Worm (Caenorhabditis elegans) whole organism, L2 larva: Measurements from ENCODE around the gene bbln-1.
A peak's percentile ranks its signal among the peaks of the same experiment; 100 is the strongest.

ENCODE experiments used
- elt-3 ChIP-seq: sonication (generic microtip); optimal IDR thresholded peaks from 2 replicates; lab custom pipeline; 2017; ENCODE audit warnings: missing biosample characterization, missing genetic modification characterization
- lin-13 ChIP-seq: fragments of 150-350 bp; optimal IDR thresholded peaks from 2 replicates; lab custom pipeline; 2014; ENCODE audit warnings: missing biosample characterization, missing genetic modification reagents, missing genetic modification characterization

DNA sequence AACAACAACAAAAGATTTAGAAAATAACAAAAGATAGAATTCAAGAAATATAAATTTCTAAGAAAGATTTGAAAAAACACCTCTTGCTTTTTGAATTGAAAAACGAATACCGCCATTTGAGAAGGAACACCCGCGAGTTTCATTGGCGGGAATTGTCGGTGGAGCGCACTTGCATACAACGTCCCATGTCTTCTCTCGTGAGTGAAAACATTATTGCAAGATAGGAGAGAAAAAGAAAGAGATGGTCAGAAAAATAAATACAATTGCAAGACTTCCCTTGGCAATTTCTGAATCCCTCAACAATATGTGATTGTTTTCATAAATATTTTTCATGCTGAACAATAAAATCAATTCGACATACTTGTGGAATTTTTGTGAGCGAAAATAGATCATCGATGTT is 46.1 kb downstream of the bbln-1 start, which contains the start of gene K10B3.5:
- peak; percentile 51 for TF ChIP-seq lin-13
- no peak for TF ChIP-seq elt-3 (tag; lab: Kevin White, UChicago)
